Worm (Caenorhabditis elegans): ENCODE data around the gene idpp-6.

The idpp-6 gene

DNA sequence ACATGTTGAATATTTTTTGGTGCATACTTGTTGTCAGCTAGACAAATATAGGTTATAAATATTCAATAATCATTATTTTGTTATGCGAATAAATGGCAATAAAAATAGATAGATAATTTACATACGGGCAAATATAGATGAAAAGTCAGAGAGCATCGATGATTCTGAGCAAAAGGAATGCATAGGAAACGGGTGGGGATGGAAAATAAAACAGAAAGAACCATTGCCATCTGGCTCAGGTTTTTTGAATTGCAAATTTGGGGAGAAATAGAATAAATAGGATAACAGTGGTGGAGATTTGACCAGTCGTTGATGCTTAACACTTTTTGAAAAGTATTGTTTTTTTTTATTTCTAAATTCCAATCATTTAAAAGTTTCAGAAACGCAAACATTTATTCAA, at the start of gene idpp-6:
Gene idpp-6 (plus strand): TSS at position 301 of the 400 bp plus-strand sequence.
- TF ChIP-seq sox-4 (tag; optimal IDR thresholded peaks at IDR 0.05) (no peak), snu-23 (GFP tag; optimal IDR thresholded peaks at IDR 0.05) (no peak), blmp-1 (tag; optimal IDR thresholded peaks at IDR 0.05) (no peak), lin-13 (GFP tag; optimal IDR thresholded peaks at IDR 0.05) (no peak), lir-3 (tag; optimal IDR thresholded peaks at IDR 0.05; ENCODE audit: poor library complexity) (no peak), pag-3 (tag; optimal IDR thresholded peaks at IDR 0.05; ENCODE audit: borderline replicate concordance, insufficient read depth) (no peak), lsy-2 (tag; optimal IDR thresholded peaks at IDR 0.05) (no peak), nhr-19 (GFP tag; conservative IDR thresholded peaks at IDR 0.05) (no peak), irx-1 (tag; optimal IDR thresholded peaks at IDR 0.05) (no peak), hlh-17 (GFP tag; optimal IDR thresholded peaks at IDR 0.05; ENCODE audit: borderline replicate concordance) (no peak), grh-1 (GFP tag; IDR thresholded peaks at IDR 0.05) (no peak), unc-62 (GFP tag; optimal IDR thresholded peaks at IDR 0.05) (no peak), nhr-47 (tag; optimal IDR thresholded peaks at IDR 0.05) (no peak), unc-98 (GFP tag; IDR thresholded peaks at IDR 0.05) (no peak), mdl-1 (tag; optimal IDR thresholded peaks at IDR 0.05) (no peak), tbx-2 (tag; optimal IDR thresholded peaks at IDR 0.05) (no peak), ets-5 (GFP tag; IDR thresholded peaks at IDR 0.05) (no peak), vab-15 (tag; optimal IDR thresholded peaks at IDR 0.05) (no peak), aly-2 (tag; optimal IDR thresholded peaks at IDR 0.05) (no peak), unc-130 (tag; optimal IDR thresholded peaks at IDR 0.05) (no peak)

DNA sequence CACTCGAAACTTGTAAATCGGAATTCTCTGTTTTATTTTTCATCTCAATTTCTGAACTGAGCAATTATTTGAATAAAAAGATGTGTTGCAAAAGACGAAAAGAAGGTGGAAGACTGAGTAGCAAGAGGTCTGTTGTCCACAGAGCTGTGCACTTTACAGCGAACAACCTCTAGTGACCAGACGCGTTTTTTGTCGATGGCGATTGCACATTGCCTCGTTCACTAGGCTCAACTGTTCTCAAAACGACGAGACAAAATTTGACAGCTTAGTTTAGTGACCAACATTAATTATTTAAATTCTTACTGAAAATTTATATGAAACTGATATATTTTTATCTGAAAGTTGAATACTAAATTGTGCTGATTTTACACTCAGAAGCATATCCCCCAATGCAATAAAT, 49.8 kb upstream of the idpp-6 start, which contains the start of gene R03E9.2:
Gene R03E9.2 (minus strand): TSS at position 101 of the 400 bp plus-strand sequence.
- no peak for TF ChIP-seq ces-1 (GFP tag; optimal IDR thresholded peaks at IDR 0.05)
- TF ChIP-seq pqm-1 (tag; optimal IDR thresholded peaks at IDR 0.05), result no peak
- TF ChIP-seq nhr-90 (tag; optimal IDR thresholded peaks at IDR 0.05; ENCODE audit: poor library complexity), result no peak
- TF ChIP-seq unc-130 (tag; optimal IDR thresholded peaks at IDR 0.05), result no peak
- TF ChIP-seq nhr-237 (tag; optimal IDR thresholded peaks at IDR 0.05), result no peak
- TF ChIP-seq alr-1 (tag; optimal IDR thresholded peaks at IDR 0.05; ENCODE audit: borderline replicate concordance), result no peak
- no peak for TF ChIP-seq efl-1 (optimal IDR thresholded peaks at IDR 0.05)
- no peak for TF ChIP-seq efl-1 (GFP tag; optimal IDR thresholded peaks at IDR 0.05 in 1 of 2)
- no peak for TF ChIP-seq mab-9 (GFP tag; IDR thresholded peaks at IDR 0.05)
- TF ChIP-seq lin-14 (GFP tag; optimal IDR thresholded peaks at IDR 0.05), result no peak
- TF ChIP-seq unc-62 (GFP tag; optimal IDR thresholded peaks at IDR 0.05), result no peak
- no peak for TF ChIP-seq F16B12.6 (tag; optimal IDR thresholded peaks at IDR 0.05)
- TF ChIP-seq skn-1 (tag; optimal IDR thresholded peaks at IDR 0.05), result no peak
- no peak for TF ChIP-seq lir-3 (tag; optimal IDR thresholded peaks at IDR 0.05; ENCODE audit: poor library complexity)
- no peak for TF ChIP-seq lsy-2 (tag; optimal IDR thresholded peaks at IDR 0.05)
- TF ChIP-seq grh-1 (GFP tag; IDR thresholded peaks at IDR 0.05), result no peak
- no peak for TF ChIP-seq swsn-7 (tag; optimal IDR thresholded peaks at IDR 0.05)
- no peak for TF ChIP-seq nhr-20 (tag; optimal IDR thresholded peaks at IDR 0.05)
- no peak for TF ChIP-seq aly-2 (tag; optimal IDR thresholded peaks at IDR 0.05)
- no peak for TF ChIP-seq jun-1 (tag; optimal IDR thresholded peaks at IDR 0.05)

DNA sequence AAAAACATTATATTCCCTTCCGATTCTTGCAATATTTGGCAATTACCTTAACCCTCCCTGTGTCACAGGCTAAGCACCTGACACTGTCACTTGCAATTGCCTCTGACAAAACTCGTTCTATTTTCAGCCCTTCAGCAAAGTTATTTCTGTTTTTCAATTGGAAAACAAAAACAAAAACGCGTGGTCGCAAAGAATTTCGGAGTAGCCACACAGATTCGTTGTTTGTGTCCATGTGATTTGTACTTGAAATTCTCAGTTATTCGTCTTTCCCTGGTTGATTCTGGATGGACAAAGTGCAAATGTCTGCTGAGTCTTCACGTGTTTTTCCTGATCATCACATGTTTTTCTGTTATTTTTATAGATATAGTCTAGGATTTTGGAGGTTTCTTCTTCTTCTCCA, 47.5 kb upstream of the idpp-6 start:
- TF ChIP-seq nhr-85 (tag), result peak; percentile 78
- no peak for TF ChIP-seq skn-1 (tag; optimal IDR thresholded peaks at IDR 0.05)
- TF ChIP-seq xbp-1 (tag; optimal IDR thresholded peaks at IDR 0.05), result peak; percentile 39
- no peak for TF ChIP-seq tlp-1 (tag; optimal IDR thresholded peaks at IDR 0.05)
- TF ChIP-seq nhr-84 (tag; optimal IDR thresholded peaks at IDR 0.05), result peak; percentile 65
- TF ChIP-seq nhr-47 (tag; optimal IDR thresholded peaks at IDR 0.05), result peak; percentile 39
- no peak for TF ChIP-seq unc-30 (tag; optimal IDR thresholded peaks at IDR 0.05)
- TF ChIP-seq zip-4 (GFP tag; optimal IDR thresholded peaks at IDR 0.05), result no peak
- no peak for TF ChIP-seq ceh-88 (GFP tag; IDR thresholded peaks at IDR 0.05)
- TF ChIP-seq fkh-10 (GFP tag; optimal IDR thresholded peaks at IDR 0.05), result no peak
- TF ChIP-seq Y116A8C.19 (tag; optimal IDR thresholded peaks at IDR 0.05; ENCODE audit: borderline replicate concordance), result no peak
- TF ChIP-seq grh-1 (GFP tag; IDR thresholded peaks at IDR 0.05), result peak; percentile 39; the same call in 1 of the 2 replicates
- TF ChIP-seq elt-3 (tag; optimal IDR thresholded peaks at IDR 0.05), result peak in 2 of 6 experiments; percentile 16 to 63
- no peak for TF ChIP-seq pag-3 (tag; optimal IDR thresholded peaks at IDR 0.05; ENCODE audit: borderline replicate concordance, insufficient read depth)
- no peak for TF ChIP-seq pqm-1 (tag; optimal IDR thresholded peaks at IDR 0.05)
- TF ChIP-seq nhr-19 (GFP tag; conservative IDR thresholded peaks at IDR 0.05), result peak; percentile 79
- no peak for TF ChIP-seq dsc-1 (tag; optimal IDR thresholded peaks at IDR 0.05)
- no peak for TF ChIP-seq hlh-4 (tag; optimal IDR thresholded peaks at IDR 0.05)
- peak; percentile 41 for TF ChIP-seq ztf-4 (tag; optimal IDR thresholded peaks at IDR 0.05)
- no peak for TF ChIP-seq ztf-11 (tag; optimal IDR thresholded peaks at IDR 0.05)
- peak; percentile 36 for TF ChIP-seq lir-3 (tag; optimal IDR thresholded peaks at IDR 0.05; ENCODE audit: poor library complexity)
- peak; percentile 69 for TF ChIP-seq vab-15 (tag; optimal IDR thresholded peaks at IDR 0.05)
- peak; percentile 76 for TF ChIP-seq unc-130 (tag; optimal IDR thresholded peaks at IDR 0.05)
- TF ChIP-seq nhr-76 (tag; optimal IDR thresholded peaks at IDR 0.05), result no peak
